Worm (Caenorhabditis elegans) whole organism, late embryonic: Measurements from ENCODE around the gene math-14.
"Not testable (repeated sequence)": the region's sequence is repeated elsewhere in the genome, so short reads cannot be mapped to it uniquely, and the experiment has no call there.

Experiments
- K09A11.1 ChIP-seq: sonication (generic microtip); optimal IDR thresholded peaks from 2 replicates; lab custom pipeline; 2017; ENCODE audit warnings: antibody characterized with exemption, mild to moderate bottlenecking, missing genetic modification characterization, missing compliant biosample characterization; ENCODE audit not compliant: insufficient read depth
- T23F11.4 ChIP-seq: fragments of 200-800 bp; sonication (Bioruptor generic); optimal IDR thresholded peaks from 2 replicates; lab custom pipeline; 2018; ENCODE audit warnings: mild to moderate bottlenecking, missing genetic modification characterization, missing compliant biosample characterization
- ceh-18 ChIP-seq: sonication (generic microtip); optimal IDR thresholded peaks from 2 replicates; lab custom pipeline; 2016; ENCODE audit warnings: missing genetic modification characterization, missing compliant biosample characterization
- ceh-19 ChIP-seq: fragments of 200-800 bp; sonication (Bioruptor generic); optimal IDR thresholded peaks from 2 replicates; lab custom pipeline; 2018; ENCODE audit warnings: mild to moderate bottlenecking, missing genetic modification characterization, missing compliant biosample characterization
- ceh-2 ChIP-seq: sonication (generic microtip); optimal IDR thresholded peaks from 2 replicates; lab custom pipeline; 2016; ENCODE audit warnings: missing genotype, missing genetic modification characterization, missing compliant biosample characterization
- ceh-22 ChIP-seq: sonication (generic microtip); optimal IDR thresholded peaks from 2 replicates; lab custom pipeline; 2017; ENCODE audit warnings: missing biosample characterization, missing genetic modification characterization
- ceh-24 ChIP-seq: sonication (generic microtip); optimal IDR thresholded peaks from 2 replicates; lab custom pipeline; 2016; ENCODE audit warnings: mild to moderate bottlenecking, missing genetic modification characterization, missing compliant biosample characterization
- che-1 ChIP-seq: sonication (generic microtip); optimal IDR thresholded peaks from 2 replicates; lab custom pipeline; 2016; ENCODE audit warnings: mild to moderate bottlenecking, missing genetic modification characterization, missing compliant biosample characterization
- dmd-4 ChIP-seq: sonication (generic microtip); optimal IDR thresholded peaks from 2 replicates; lab custom pipeline; 2016; ENCODE audit warnings: borderline replicate concordance, missing genetic modification characterization, missing compliant biosample characterization
- dve-1 ChIP-seq: sonication (generic microtip); optimal IDR thresholded peaks from 2 replicates; lab custom pipeline; 2017; ENCODE audit warnings: antibody characterized with exemption, mild to moderate bottlenecking, missing genetic modification characterization, missing compliant biosample characterization
- elt-2 ChIP-seq: sonication (generic microtip); optimal IDR thresholded peaks from 2 replicates; lab custom pipeline; 2016; ENCODE audit warnings: missing genetic modification reagents, missing genetic modification characterization, missing compliant biosample characterization
- elt-4 ChIP-seq: sonication (generic microtip); optimal IDR thresholded peaks from 2 replicates; lab custom pipeline; 2016; ENCODE audit warnings: missing genetic modification characterization, missing compliant biosample characterization
- ets-4 ChIP-seq: sonication (generic microtip); optimal IDR thresholded peaks from 2 replicates; lab custom pipeline; 2016; ENCODE audit warnings: missing genetic modification characterization, missing compliant biosample characterization
- eyg-1 ChIP-seq: sonication (generic microtip); optimal IDR thresholded peaks from 2 replicates; lab custom pipeline; 2016; ENCODE audit warnings: missing genotype, missing genetic modification characterization, missing compliant biosample characterization
- fax-1 ChIP-seq: sonication (generic microtip); optimal IDR thresholded peaks from 2 replicates; lab custom pipeline; 2016; ENCODE audit warnings: missing genotype, missing genetic modification characterization, missing compliant biosample characterization
- fkh-10 ChIP-seq: fragments of 150-350 bp; optimal IDR thresholded peaks from 2 replicates; lab custom pipeline; 2014; ENCODE audit warnings: missing biosample characterization, missing genetic modification reagents, missing genetic modification characterization
- hlh-13 ChIP-seq: fragments of 200-800 bp; sonication (Bioruptor generic); optimal IDR thresholded peaks from 2 replicates; lab custom pipeline; 2018; ENCODE audit warnings: mild to moderate bottlenecking, missing genetic modification characterization, missing compliant biosample characterization
- hlh-15 ChIP-seq: sonication (generic microtip); optimal IDR thresholded peaks from 2 replicates; lab custom pipeline; 2016; ENCODE audit warnings: missing genetic modification characterization, missing compliant biosample characterization
- hlh-30 ChIP-seq: sonication (generic microtip); optimal IDR thresholded peaks from 2 replicates; lab custom pipeline; 2017; ENCODE audit warnings: antibody characterized with exemption, missing genetic modification characterization, missing compliant biosample characterization; ENCODE audit not compliant: insufficient read depth
- lim-6 ChIP-seq: sonication (generic microtip); optimal IDR thresholded peaks from 2 replicates; lab custom pipeline; 2016; ENCODE audit warnings: missing genetic modification characterization, missing compliant biosample characterization
- madf-2 ChIP-seq: sonication (generic microtip); optimal IDR thresholded peaks from 2 replicates; lab custom pipeline; 2017; ENCODE audit warnings: missing genetic modification characterization, missing compliant biosample characterization
- mec-3 ChIP-seq: sonication (generic microtip); optimal IDR thresholded peaks from 2 replicates; lab custom pipeline; 2016; ENCODE audit warnings: borderline replicate concordance, missing genetic modification characterization, missing compliant biosample characterization
- nfya-1 ChIP-seq: sonication (generic microtip); optimal IDR thresholded peaks from 2 replicates; lab custom pipeline; 2017; ENCODE audit warnings: missing genetic modification characterization, mild to moderate bottlenecking, missing compliant biosample characterization, antibody characterized with exemption, moderate library complexity
- nhr-232 ChIP-seq: sonication (generic microtip); optimal IDR thresholded peaks from 2 replicates; lab custom pipeline; 2016; ENCODE audit warnings: missing genetic modification characterization, missing compliant biosample characterization
- pax-1 ChIP-seq: fragments of 150-350 bp; optimal IDR thresholded peaks from 2 replicates; lab custom pipeline; 2014; ENCODE audit warnings: missing biosample characterization, missing genetic modification characterization
- pha-4 ChIP-seq: fragments of 150-350 bp; optimal IDR thresholded peaks from 2 replicates; lab custom pipeline; 2018; ENCODE audit warnings: missing biosample characterization, missing genetic modification reagents, missing genetic modification characterization
- pqm-1 ChIP-seq: sonication (generic microtip); optimal IDR thresholded peaks from 2 replicates; lab custom pipeline; 2016; ENCODE audit warnings: missing genetic modification characterization, missing compliant biosample characterization
- ref-2 ChIP-seq: sonication (generic microtip); optimal IDR thresholded peaks from 2 replicates; lab custom pipeline; 2016; ENCODE audit warnings: missing genetic modification characterization, missing compliant biosample characterization
- sdc-2 ChIP-seq: sonication (generic microtip); optimal IDR thresholded peaks from 2 replicates; lab custom pipeline; 2016; ENCODE audit warnings: missing genotype, missing genetic modification characterization, missing compliant biosample characterization
- sox-4 ChIP-seq: sonication (generic microtip); optimal IDR thresholded peaks from 2 replicates; lab custom pipeline; 2017; ENCODE audit warnings: mild to moderate bottlenecking, missing genetic modification characterization, inconsistent platforms, missing compliant biosample characterization
- syd-9 ChIP-seq: sonication (generic microtip); optimal IDR thresholded peaks from 2 replicates; lab custom pipeline; 2016; ENCODE audit warnings: mild to moderate bottlenecking, missing genetic modification characterization, moderate library complexity, missing compliant biosample characterization
- tbx-2 ChIP-seq: sonication (generic microtip); optimal IDR thresholded peaks from 2 replicates; lab custom pipeline; 2016; ENCODE audit warnings: missing genetic modification characterization, missing compliant biosample characterization
- unc-3 ChIP-seq, 2 experiments: fragments of 200-800 bp in 1 of 2; sonication (Bioruptor generic) in 1 of 2; sonication (generic microtip) in 1 of 2; conservative IDR thresholded peaks in 1 of 2; optimal IDR thresholded peaks in 1 of 2; 2 replicates each; pipeline versions ENCODE4 v1.3.6 to Lab custom; 2016 to 2022; ENCODE audit warnings: missing compliant biosample characterization in 2 of 2, missing genetic modification characterization in 2 of 2, missing genetic modification reagents in 1 of 2
- unc-42 ChIP-seq: sonication (generic microtip); optimal IDR thresholded peaks from 2 replicates; lab custom pipeline; 2016; ENCODE audit warnings: missing genotype, missing genetic modification characterization, missing compliant biosample characterization

Gene math-14

ce11 chrII:1869120-1869519 lies at the start of gene math-14:
math-14 (plus strand) TSS chrII:1869420.
- TF ChIP-seq ref-2 (tag; lab: Kevin White, UChicago) (no peak), hlh-30 (tag; lab: Kevin White, UChicago) (no peak), elt-4 (no peak), hlh-15 (tag; lab: Kevin White, UChicago) (no peak), unc-42 (tag; lab: Kevin White, UChicago) (no peak), ceh-2 (tag; lab: Kevin White, UChicago) (no peak), ceh-18 (no peak), sdc-2 (tag; lab: Kevin White, UChicago) (no peak), lim-6 (no peak)

ce11 chrII:1819944-1820570 lies 49.2 kb upstream of the math-14 start, which contains the start of gene fbxc-19:
fbxc-19 (plus strand) TSS chrII:1820479.
- no peak for TF ChIP-seq ceh-22
- TF ChIP-seq elt-2 (tag; lab: Kevin White, UChicago) = peak; percentile 87
- peak; percentile 12 for TF ChIP-seq dve-1 (tag; lab: Kevin White, UChicago)

- TF ChIP-seq K09A11.1 (tag; lab: Kevin White, UChicago) (no peak), fax-1 (no peak), che-1 (no peak), nfya-1 (no peak), ref-2 (tag; lab: Kevin White, UChicago) (no peak), fkh-10 (no peak)
These were observed 48.4 kb upstream of the math-14 start, which contains the start of gene fbxa-3 for ce11 chrII:1820774-1821173. fbxa-3 (minus strand) TSS chrII:1820874.

ce11 chrII:1824329-1824728 lies 44.9 kb upstream of the math-14 start, which contains the start of gene math-41:
math-41 (plus strand) TSS chrII:1824629.
- not testable (repeated sequence) for TF ChIP-seq unc-3 (GFP tag; conservative IDR thresholded peaks at IDR 0.05; lab: Robert Waterston, UW); unc-3 (tag; optimal IDR thresholded peaks at IDR 0.05; lab: Kevin White, UChicago); pha-4; pqm-1
- TF ChIP-seq, all 69 proteins: peak for 0; not testable (repeated sequence) for 69

- TF ChIP-seq syd-9 (no peak), nhr-232 (tag; lab: Kevin White, UChicago) (no peak), ceh-18 (no peak), hlh-15 (tag; lab: Kevin White, UChicago) (no peak)
These were observed 39.0 kb upstream of the math-14 start, which contains the start of gene math-40 for ce11 chrII:1830182-1830682. math-40 (plus strand) TSS chrII:1830632.

ce11 chrII:1831883-1832388 lies 37.3 kb upstream of the math-14 start, which contains the start of gene math-39:
math-39 (plus strand) TSS chrII:1832338.
- TF ChIP-seq eyg-1 (tag; lab: Kevin White, UChicago) (no peak), hlh-13 (GFP tag; lab: Kevin White, UChicago) (no peak), dmd-4 (tag; lab: Kevin White, UChicago) (no peak)

- no peak for TF ChIP-seq mec-3 (tag; lab: Kevin White, UChicago)
- TF ChIP-seq ceh-19 (GFP tag; lab: Kevin White, UChicago) = no peak
- TF ChIP-seq nhr-232 (tag; lab: Kevin White, UChicago) = no peak
- TF ChIP-seq ceh-24 (tag; lab: Kevin White, UChicago) = no peak
- no peak for TF ChIP-seq sox-4
- TF ChIP-seq tbx-2 (tag; lab: Kevin White, UChicago) = no peak
- no peak for TF ChIP-seq madf-2 (tag; lab: Kevin White, UChicago)
- no peak for TF ChIP-seq hlh-15 (tag; lab: Kevin White, UChicago)
- TF ChIP-seq ets-4 (tag; lab: Kevin White, UChicago) = no peak
- no peak for TF ChIP-seq T23F11.4 (GFP tag; lab: Kevin White, UChicago)
- TF ChIP-seq pax-1 = no peak
These were observed 33.0 kb upstream of the math-14 start, which contains the start of gene T08E11.1 for ce11 chrII:1836204-1836603. T08E11.1 (plus strand) TSS chrII:1836504.
